Worm (Caenorhabditis elegans): ENCODE data around the gene Y7A5A.5.

ce11 chrX:15770787-15771186 is 15.8 kb downstream of the Y7A5A.5 start:
- TF ChIP-seq cnd-1 (tag; optimal IDR thresholded peaks at IDR 0.05) (no peak), elt-3 (tag; optimal IDR thresholded peaks at IDR 0.05) (no peak), ztf-11 (tag; optimal IDR thresholded peaks at IDR 0.05) (no peak), nhr-237 (tag; optimal IDR thresholded peaks at IDR 0.05) (no peak), lin-32 (GFP tag; optimal IDR thresholded peaks at IDR 0.05) (no peak), ceh-83 (GFP tag; optimal IDR thresholded peaks at IDR 0.05) (no peak)
